Worm (Caenorhabditis elegans) whole organism, midembryonic: Measurements from ENCODE around the gene F41H10.2.
"Not testable (repeated sequence)": the region's sequence is repeated elsewhere in the genome, so short reads cannot be mapped to it uniquely, and the experiment has no call there.

Experiments
- T22C8.4 ChIP-seq: fragments of 200-800 bp; sonication (Bioruptor generic); IDR thresholded peaks from 2 replicates; pipeline ENCODE4 v1.3.6; 2022; ENCODE audit warnings: missing genetic modification characterization, missing compliant biosample characterization
- cog-1 ChIP-seq: sonication (generic microtip); optimal IDR thresholded peaks from 2 replicates; lab custom pipeline; 2016; ENCODE audit warnings: missing genetic modification characterization, missing compliant biosample characterization
- flt-1 ChIP-seq: fragments of 200-800 bp; sonication (Bioruptor generic); IDR thresholded peaks from 2 replicates; pipeline ENCODE4 v1.3.6; 2022; ENCODE audit warnings: missing genetic modification characterization, missing compliant biosample characterization
- klf-2 ChIP-seq: fragments of 200-800 bp; sonication (Bioruptor generic); conservative IDR thresholded peaks from 2 replicates; pipeline ENCODE4 v1.3.6; 2022; ENCODE audit warnings: missing genetic modification reagents, missing genetic modification characterization, missing compliant biosample characterization
- med-1 ChIP-seq: sonication (generic microtip); optimal IDR thresholded peaks from 2 replicates; lab custom pipeline; 2017; ENCODE audit warnings: missing genetic modification characterization, mild to moderate bottlenecking, missing compliant biosample characterization, antibody characterized with exemption, missing genetic modification reagents; ENCODE audit not compliant: insufficient read depth
- ref-1 ChIP-seq: fragments of 200-800 bp; sonication (Bioruptor generic); conservative IDR thresholded peaks from 2 replicates; pipeline ENCODE4 v1.3.6; 2022; ENCODE audit warnings: missing genetic modification reagents, missing genetic modification characterization, missing compliant biosample characterization
- tab-1 ChIP-seq: fragments of 200-800 bp; sonication (Bioruptor generic); IDR thresholded peaks from 2 replicates; pipeline ENCODE4 v1.3.6; 2022; ENCODE audit warnings: missing genetic modification characterization, missing compliant biosample characterization
- ztf-23 ChIP-seq: fragments of 200-800 bp; sonication (Bioruptor generic); IDR thresholded peaks from 2 replicates; pipeline ENCODE4 v1.3.6; 2022; ENCODE audit warnings: missing genetic modification reagents, missing genetic modification characterization, missing compliant biosample characterization
- ztf-29 ChIP-seq: fragments of 200-800 bp; sonication (Bioruptor generic); IDR thresholded peaks from 2 replicates; pipeline ENCODE4 v1.3.6; 2022; ENCODE audit warnings: missing genetic modification reagents, missing genetic modification characterization, missing compliant biosample characterization

Gene F41H10.2

DNA sequence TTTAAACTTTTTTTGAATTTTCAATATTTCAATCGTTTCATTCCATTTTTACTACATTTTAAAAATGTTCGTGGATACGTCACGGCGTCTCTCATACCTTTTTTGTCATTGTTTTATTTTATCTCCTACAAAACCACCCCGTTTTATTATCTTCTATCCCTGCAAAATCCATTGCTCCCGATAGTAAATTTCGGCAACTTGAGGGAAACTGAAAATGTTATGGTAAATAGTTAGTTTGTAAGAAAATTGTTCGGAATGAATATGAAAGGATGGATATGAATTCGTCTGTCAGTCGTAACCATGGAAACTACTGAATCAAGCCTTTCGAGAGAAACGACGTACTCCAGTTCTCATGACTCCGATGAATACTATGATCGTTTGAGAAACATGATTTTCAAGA, at the start of gene F41H10.2:
TSS of gene F41H10.2 (plus strand) at position 301 of the 400 bp plus-strand sequence.
- TF ChIP-seq tab-1: no peak
- no peak for TF ChIP-seq T22C8.4 (GFP tag; lab: Robert Waterston, UW)
- TF ChIP-seq ztf-23 (GFP tag; lab: Robert Waterston, UW): no peak
- TF ChIP-seq ztf-29: no peak
- TF ChIP-seq cog-1 (tag; lab: Kevin White, UChicago): no peak
- no peak for TF ChIP-seq ref-1 (GFP tag; lab: Robert Waterston, UW)
- TF ChIP-seq flt-1 (GFP tag; lab: Robert Waterston, UW): no peak
- TF ChIP-seq med-1 (GFP tag; lab: Kevin White, UChicago): no peak
- TF ChIP-seq klf-2 (GFP tag; lab: Robert Waterston, UW): no peak

- TF ChIP-seq T22C8.4 (GFP tag; lab: Robert Waterston, UW) (no peak), ref-1 (GFP tag; lab: Robert Waterston, UW) (no peak), cog-1 (tag; lab: Kevin White, UChicago) (no peak), ztf-29 (no peak), klf-2 (GFP tag; lab: Robert Waterston, UW) (no peak), flt-1 (GFP tag; lab: Robert Waterston, UW) (no peak), med-1 (GFP tag; lab: Kevin White, UChicago) (no peak), tab-1 (no peak), ztf-23 (GFP tag; lab: Robert Waterston, UW) (no peak)
These were observed 49.3 kb upstream of the F41H10.2 start, which contains the start of gene Y4C6B.3 for ce11 chrIV:5332178-5332577. Y4C6B.3 (plus strand) TSS chrIV:5332478.

DNA sequence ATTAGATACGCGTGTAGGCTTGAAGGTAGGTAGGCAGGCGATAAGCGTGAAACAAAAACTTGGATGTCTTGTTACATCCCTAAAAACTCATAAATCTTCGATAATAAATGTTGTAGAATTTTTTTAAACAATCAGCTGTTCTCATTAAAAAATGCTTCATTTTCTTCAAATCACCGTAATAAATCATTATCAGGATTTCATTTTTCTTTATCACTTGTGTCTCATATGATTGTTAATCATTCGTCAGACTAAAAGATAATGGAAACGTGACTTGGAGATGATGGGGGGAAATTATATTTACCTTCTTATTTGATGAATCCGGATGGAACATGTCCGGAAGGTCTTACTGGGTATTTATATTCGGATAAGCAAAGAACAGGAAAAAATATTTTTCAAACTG, 48.0 kb upstream of the F41H10.2 start:
- TF ChIP-seq cog-1 (tag; lab: Kevin White, UChicago) (no peak), ztf-29 (no peak), med-1 (GFP tag; lab: Kevin White, UChicago) (no peak), tab-1 (no peak)

ce11 chrIV:5334518-5334917, 46.9 kb upstream of the F41H10.2 start:
- TF ChIP-seq med-1 (GFP tag; lab: Kevin White, UChicago) (no peak), cog-1 (tag; lab: Kevin White, UChicago) (no peak), tab-1 (no peak), ref-1 (GFP tag; lab: Robert Waterston, UW) (no peak), flt-1 (GFP tag; lab: Robert Waterston, UW) (no peak; the same call in 1 of the 2 replicates), klf-2 (GFP tag; lab: Robert Waterston, UW) (no peak; the same call in none of the 2 replicates), ztf-29 (0 out of 2 replicates have a peak, but pooled peaks have one; percentile 50), T22C8.4 (GFP tag; lab: Robert Waterston, UW) (no peak), ztf-23 (GFP tag; lab: Robert Waterston, UW) (peak; percentile 85)

DNA sequence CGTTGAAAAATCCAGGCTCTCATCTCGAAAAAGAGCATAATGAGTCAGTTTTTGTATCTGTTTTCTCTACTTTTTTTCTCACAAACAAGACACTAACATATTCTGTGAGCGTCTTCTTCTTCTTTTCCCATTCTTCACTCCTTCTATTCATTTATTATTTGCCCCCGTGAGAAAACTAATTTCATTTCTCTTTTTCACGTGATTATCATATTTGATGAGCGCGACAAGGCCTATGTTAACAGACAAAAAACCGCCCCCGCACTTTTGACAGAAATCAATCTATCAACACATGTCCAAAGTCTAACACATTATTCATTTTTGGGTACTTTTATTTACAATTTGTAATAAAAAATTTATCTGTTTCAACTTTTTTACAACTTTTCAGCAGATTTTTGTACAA, 43.8 kb upstream of the F41H10.2 start:
- TF ChIP-seq ztf-29 (no peak), ref-1 (GFP tag; lab: Robert Waterston, UW) (no peak), tab-1 (no peak), med-1 (GFP tag; lab: Kevin White, UChicago) (no peak), flt-1 (GFP tag; lab: Robert Waterston, UW) (no peak), klf-2 (GFP tag; lab: Robert Waterston, UW) (no peak), cog-1 (tag; lab: Kevin White, UChicago) (no peak), ztf-23 (GFP tag; lab: Robert Waterston, UW) (no peak), T22C8.4 (GFP tag; lab: Robert Waterston, UW) (no peak)

- TF ChIP-seq ref-1 (GFP tag; lab: Robert Waterston, UW): no peak
- TF ChIP-seq T22C8.4 (GFP tag; lab: Robert Waterston, UW): no peak
- no peak for TF ChIP-seq tab-1
- no peak for TF ChIP-seq flt-1 (GFP tag; lab: Robert Waterston, UW)
- TF ChIP-seq klf-2 (GFP tag; lab: Robert Waterston, UW): no peak
- no peak for TF ChIP-seq ztf-29
- no peak for TF ChIP-seq ztf-23 (GFP tag; lab: Robert Waterston, UW)
- TF ChIP-seq cog-1 (tag; lab: Kevin White, UChicago): no peak
- TF ChIP-seq med-1 (GFP tag; lab: Kevin White, UChicago): no peak
These were observed 42.2 kb upstream of the F41H10.2 start, which contains the start of gene Y4C6B.2 for ce11 chrIV:5339255-5339654. Y4C6B.2 (plus strand) TSS chrIV:5339574.

DNA sequence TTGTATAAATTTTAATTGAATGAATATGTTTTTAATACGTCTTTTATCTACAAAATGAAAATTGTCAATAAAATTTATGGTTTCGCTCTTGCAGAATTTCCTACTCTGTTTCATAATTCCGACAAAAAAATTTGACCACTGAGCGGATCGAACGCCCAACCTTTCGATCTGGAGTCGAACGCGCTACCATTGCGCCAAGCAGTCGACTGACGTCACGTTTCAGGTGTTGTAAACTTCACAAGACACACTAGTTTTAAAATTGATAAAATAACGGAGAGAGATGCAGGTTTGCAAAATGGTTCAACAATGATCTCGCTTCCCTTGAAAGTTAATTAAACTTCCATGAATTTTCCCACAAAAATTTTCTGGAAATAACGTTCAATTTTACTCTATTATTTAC, 37.3 kb upstream of the F41H10.2 start:
- no peak for TF ChIP-seq tab-1
- no peak for TF ChIP-seq cog-1 (tag; lab: Kevin White, UChicago)
- TF ChIP-seq T22C8.4 (GFP tag; lab: Robert Waterston, UW): no peak
- no peak for TF ChIP-seq flt-1 (GFP tag; lab: Robert Waterston, UW)
- no peak for TF ChIP-seq ztf-23 (GFP tag; lab: Robert Waterston, UW)

DNA sequence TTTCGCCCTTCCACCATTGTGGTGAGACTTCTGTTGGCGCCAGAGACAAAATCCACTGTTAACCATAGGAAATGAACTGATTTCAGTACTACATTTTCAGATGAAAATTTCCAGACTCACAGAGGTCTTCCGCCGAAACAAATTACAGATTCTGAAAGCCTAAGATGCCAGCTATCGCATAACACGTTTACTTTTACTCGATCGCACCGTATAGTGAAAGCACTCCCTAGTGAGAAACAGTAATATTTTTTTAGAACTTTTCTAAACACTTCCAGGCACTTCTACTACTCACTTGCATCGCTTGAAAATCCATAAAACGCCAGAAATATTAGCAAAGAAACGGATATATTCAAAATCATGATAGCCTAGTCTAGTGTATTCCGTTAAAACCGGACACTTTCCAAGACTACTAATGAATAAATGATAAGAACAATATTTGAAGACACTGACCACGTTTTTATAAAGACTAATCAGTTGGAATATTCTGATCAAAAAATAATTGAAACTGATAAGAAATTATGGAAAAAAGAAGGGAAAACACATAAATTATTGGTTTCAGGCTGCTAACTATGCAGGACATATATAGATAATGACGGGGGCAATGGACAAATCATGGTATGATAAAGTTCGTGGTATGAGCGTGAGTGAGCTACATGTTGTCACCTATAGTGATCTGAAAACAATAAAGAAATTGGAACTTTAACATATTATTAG, 30.8 kb upstream of the F41H10.2 start, which contains the start of gene gba-4:
TSS of gene gba-4 (minus strand) at position 418 of the 714 bp plus-strand sequence.
- TF ChIP-seq med-1 (GFP tag; lab: Kevin White, UChicago); flt-1 (GFP tag; lab: Robert Waterston, UW); tab-1: not testable (repeated sequence)

ce11 chrIV:5353364-5353763, 28.1 kb upstream of the F41H10.2 start, which contains the start of gene Y4C6B.7:
Y4C6B.7 (minus strand) TSS chrIV:5353464.
- no peak for TF ChIP-seq cog-1 (tag; lab: Kevin White, UChicago)

ce11 chrIV:5354124-5354523, 27.3 kb upstream of the F41H10.2 start, which contains the start of gene Y4C6B.1:
Y4C6B.1 (plus strand) TSS chrIV:5354488.
- TF ChIP-seq T22C8.4 (GFP tag; lab: Robert Waterston, UW) (no peak), ref-1 (GFP tag; lab: Robert Waterston, UW) (no peak)
